Worm (Caenorhabditis elegans) whole organism, L4 larva: ENCODE results near the gene T25D10.1.

Source experiments
- D1046.2 ChIP-seq: fragments of 200-800 bp; sonication (Bioruptor generic); IDR thresholded peaks from 2 replicates; pipeline ENCODE4 v1.3.6; 2022; ENCODE audit warnings: missing genetic modification characterization, missing compliant biosample characterization
- Y48G9A.11 ChIP-seq: fragments of 200-800 bp; sonication (Bioruptor generic); IDR thresholded peaks from 2 replicates; pipeline ENCODE4 v1.3.6; 2022; ENCODE audit warnings: missing genetic modification reagents, missing genetic modification characterization, missing compliant biosample characterization
- Y75B8A.6 ChIP-seq: fragments of 200-800 bp; sonication (Bioruptor generic); IDR thresholded peaks from 2 replicates; pipeline ENCODE4 v1.3.6; 2022; ENCODE audit warnings: missing genetic modification reagents, missing genetic modification characterization, missing compliant biosample characterization
- arid-1 ChIP-seq: fragments of 200-800 bp; sonication (Bioruptor generic); conservative IDR thresholded peaks from 2 replicates; pipeline ENCODE4 v1.3.6; 2022; ENCODE audit warnings: missing genetic modification reagents, missing genetic modification characterization, missing compliant biosample characterization
- ceh-28 ChIP-seq: fragments of 150-350 bp; optimal IDR thresholded peaks from 2 replicates; lab custom pipeline; 2014; ENCODE audit warnings: missing biosample characterization, missing genetic modification reagents, missing genetic modification characterization
- ceh-44 ChIP-seq: fragments of 200-800 bp; sonication (Bioruptor generic); IDR thresholded peaks from 2 replicates; pipeline ENCODE4 v1.3.6; 2022; ENCODE audit warnings: missing genetic modification reagents, missing genetic modification characterization, missing compliant biosample characterization
- ceh-62 ChIP-seq: sonication (generic microtip); optimal IDR thresholded peaks from 2 replicates; lab custom pipeline; 2017; ENCODE audit warnings: missing biosample characterization, missing genetic modification characterization
- daf-16 ChIP-seq, 3 experiments: sonication (generic microtip); optimal IDR thresholded peaks; 2 replicates each; lab custom pipeline; 2016 to 2017; ENCODE audit warnings: missing genetic modification characterization in 3 of 3, missing genetic modification reagents in 3 of 3, mild to moderate bottlenecking in 2 of 3, missing compliant biosample characterization in 2 of 3, missing biosample characterization in 1 of 3, moderate library complexity in 1 of 3
- egl-27 ChIP-seq: sonication (generic microtip); optimal IDR thresholded peaks from 3 replicates; lab custom pipeline; 2017; ENCODE audit warnings: missing biosample characterization, missing genetic modification reagents, missing genetic modification characterization
- egl-43 ChIP-seq: fragments of 200-800 bp; sonication (Bioruptor generic); IDR thresholded peaks from 2 replicates; pipeline ENCODE4 v1.3.6; 2022; ENCODE audit warnings: missing genetic modification reagents, missing genetic modification characterization, missing compliant biosample characterization
- hif-1 ChIP-seq, 2 experiments: sonication (generic microtip); optimal IDR thresholded peaks; 2 replicates each; lab custom pipeline; 2016 to 2017; ENCODE audit warnings: missing compliant biosample characterization in 2 of 2, missing genetic modification characterization in 2 of 2, missing genetic modification reagents in 2 of 2, missing genotype in 2 of 2, mild to moderate bottlenecking in 1 of 2
- hlh-11 ChIP-seq: fragments of 200-800 bp; sonication (Bioruptor generic); optimal IDR thresholded peaks from 2 replicates; lab custom pipeline; 2018; ENCODE audit warnings: mild to moderate bottlenecking, missing genetic modification characterization, missing compliant biosample characterization
- hlh-30 ChIP-seq: sonication (generic microtip); optimal IDR thresholded peaks from 2 replicates; lab custom pipeline; 2017; ENCODE audit warnings: antibody characterized with exemption, mild to moderate bottlenecking, missing genetic modification characterization, missing compliant biosample characterization; ENCODE audit not compliant: insufficient read depth
- hmg-1.1 ChIP-seq: fragments of 200-800 bp; sonication (Bioruptor generic); IDR thresholded peaks from 2 replicates; pipeline ENCODE4 v1.3.6; 2022; ENCODE audit warnings: missing genetic modification reagents, missing genetic modification characterization, missing compliant biosample characterization
- lin-38 ChIP-seq: fragments of 200-800 bp; sonication (Bioruptor generic); IDR thresholded peaks from 2 replicates; pipeline ENCODE4 v1.3.6; 2022; ENCODE audit warnings: missing genetic modification reagents, missing genetic modification characterization, missing compliant biosample characterization
- madf-5 ChIP-seq, 2 experiments: fragments of 200-800 bp; sonication (Bioruptor generic); IDR thresholded peaks; 2 replicates each; pipeline ENCODE4 v1.3.6; 2022; ENCODE audit warnings: missing compliant biosample characterization in 2 of 2, missing genetic modification characterization in 2 of 2
- mdt-29 ChIP-seq: fragments of 200-800 bp; sonication (Bioruptor generic); IDR thresholded peaks from 2 replicates; pipeline ENCODE4 v1.3.6; 2022; ENCODE audit warnings: missing genetic modification reagents, missing genetic modification characterization, missing compliant biosample characterization
- mes-2 ChIP-seq: sonication (generic microtip); optimal IDR thresholded peaks from 2 replicates; lab custom pipeline; 2016; ENCODE audit warnings: missing genotype, mild to moderate bottlenecking, missing genetic modification characterization, missing compliant biosample characterization; ENCODE audit not compliant: poor library complexity, severe bottlenecking
- mxl-3 ChIP-seq: fragments of 200-800 bp; sonication (Bioruptor generic); optimal IDR thresholded peaks from 2 replicates; lab custom pipeline; 2018; ENCODE audit warnings: mild to moderate bottlenecking, missing genetic modification characterization, missing compliant biosample characterization
- nhr-102 ChIP-seq: sonication (generic microtip); optimal IDR thresholded peaks from 2 replicates; lab custom pipeline; 2016; ENCODE audit warnings: mild to moderate bottlenecking, missing genetic modification characterization, moderate library complexity, missing compliant biosample characterization
- nhr-48 ChIP-seq: sonication (generic microtip); optimal IDR thresholded peaks from 2 replicates; lab custom pipeline; 2016; ENCODE audit warnings: mild to moderate bottlenecking, missing genetic modification characterization, missing compliant biosample characterization
- nhr-77 ChIP-seq: fragments of 150-350 bp; optimal IDR thresholded peaks from 2 replicates; lab custom pipeline; 2014; ENCODE audit warnings: missing biosample characterization, missing genetic modification characterization
- pha-4 ChIP-seq, 2 experiments: fragments of 150-350 bp in 1 of 2; fragments of 200-800 bp in 1 of 2; sonication (Bioruptor generic) in 1 of 2; IDR thresholded peaks in 1 of 2; optimal IDR thresholded peaks in 1 of 2; 2 replicates each; pipeline versions ENCODE4 v1.3.6 to Lab custom; 2014 to 2022; ENCODE audit warnings: missing genetic modification characterization in 2 of 2, missing genetic modification reagents in 2 of 2, missing biosample characterization in 1 of 2, missing compliant biosample characterization in 1 of 2
- php-3 ChIP-seq: fragments of 200-800 bp; sonication (Bioruptor generic); IDR thresholded peaks from 2 replicates; pipeline ENCODE4 v1.3.6; 2022; ENCODE audit warnings: missing genetic modification reagents, missing genetic modification characterization, missing compliant biosample characterization
- pqm-1 ChIP-seq: sonication (generic microtip); optimal IDR thresholded peaks from 2 replicates; lab custom pipeline; 2017; ENCODE audit warnings: missing biosample characterization, missing genetic modification characterization
- saeg-2 ChIP-seq: fragments of 200-800 bp; sonication (Bioruptor generic); IDR thresholded peaks from 2 replicates; pipeline ENCODE4 v1.3.6; 2022; ENCODE audit warnings: missing genetic modification reagents, missing genetic modification characterization, missing compliant biosample characterization
- set-16 ChIP-seq: fragments of 200-800 bp; sonication (Bioruptor generic); IDR thresholded peaks from 2 replicates; pipeline ENCODE4 v1.3.6; 2022; ENCODE audit warnings: missing genetic modification reagents, missing genetic modification characterization, missing compliant biosample characterization
- snpc-1.2 ChIP-seq: fragments of 200-800 bp; sonication (Bioruptor generic); IDR thresholded peaks from 2 replicates; pipeline ENCODE4 v1.3.6; 2022; ENCODE audit warnings: missing genetic modification reagents, missing genetic modification characterization, missing compliant biosample characterization
- unc-39 ChIP-seq: sonication (generic microtip); optimal IDR thresholded peaks from 2 replicates; lab custom pipeline; 2017; ENCODE audit warnings: missing biosample characterization, missing genetic modification characterization
- unc-62 ChIP-seq, 3 experiments: fragments of 150-350 bp in 1 of 3; sonication (generic microtip); optimal IDR thresholded peaks in 2 of 3; peaks in 1 of 3; 1 replicate in 1 of 3; 2 replicates in 2 of 3; lab custom pipeline; 2014 to 2017; ENCODE audit warnings: missing biosample characterization in 3 of 3, missing genetic modification characterization in 3 of 3, missing genetic modification reagents in 3 of 3, missing genotype in 1 of 3
- vab-7 ChIP-seq: fragments of 200-800 bp; sonication (Bioruptor generic); IDR thresholded peaks from 2 replicates; pipeline ENCODE4 v1.3.6; 2022; ENCODE audit warnings: missing genetic modification reagents, missing genetic modification characterization, missing compliant biosample characterization
- zag-1 ChIP-seq: fragments of 150-350 bp; optimal IDR thresholded peaks from 2 replicates; lab custom pipeline; 2014; ENCODE audit warnings: missing biosample characterization, missing genetic modification characterization
- zfp-2 ChIP-seq: sonication (generic microtip); optimal IDR thresholded peaks from 2 replicates; lab custom pipeline; 2016; ENCODE audit warnings: mild to moderate bottlenecking, missing genetic modification characterization, missing compliant biosample characterization
- zfp-3 ChIP-seq: fragments of 200-800 bp; sonication (Bioruptor generic); conservative IDR thresholded peaks from 2 replicates; pipeline ENCODE4 v1.3.6; 2022; ENCODE audit warnings: missing genetic modification reagents, missing genetic modification characterization, missing compliant biosample characterization
- zip-11 ChIP-seq: fragments of 200-800 bp; sonication (Bioruptor generic); IDR thresholded peaks from 2 replicates; pipeline ENCODE4 v1.3.6; 2022; ENCODE audit warnings: missing genetic modification characterization, missing compliant biosample characterization
- ztf-11 ChIP-seq: fragments of 150-350 bp; optimal IDR thresholded peaks from 2 replicates; lab custom pipeline; 2014; ENCODE audit warnings: missing biosample characterization, missing genetic modification characterization

T25D10.1 gene

ce11 chrII:6401649-6402048 is 1.6 kb upstream of the T25D10.1 start, which contains the start of gene btb-2:
Gene btb-2, plus strand, starts transcription at chrII:6401949.
- TF ChIP-seq snpc-1.2 (GFP tag; lab: Robert Waterston, UW), result no peak
- no peak for TF ChIP-seq php-3 (GFP tag; lab: Robert Waterston, UW)
- TF ChIP-seq lin-38 (GFP tag; lab: Robert Waterston, UW), result no peak
- no peak for TF ChIP-seq madf-5 (GFP tag; IDR thresholded peaks at IDR 0.05; lab: Robert Waterston, UW)
- no peak for TF ChIP-seq ceh-28
- TF ChIP-seq arid-1 (GFP tag; lab: Robert Waterston, UW), result no peak
- no peak for TF ChIP-seq mxl-3 (GFP tag; lab: Kevin White, UChicago)
- TF ChIP-seq hif-1 (tag; optimal IDR thresholded peaks at IDR 0.05; lab: Kevin White, UChicago), result no peak
- TF ChIP-seq hlh-11 (tag; lab: Kevin White, UChicago), result no peak
- no peak for TF ChIP-seq vab-7
- TF ChIP-seq D1046.2 (GFP tag; lab: Robert Waterston, UW), result no peak
- no peak for TF ChIP-seq ceh-44 (GFP tag; lab: Robert Waterston, UW)
- no peak for TF ChIP-seq ztf-11 (tag; lab: Kevin White, UChicago)
- TF ChIP-seq unc-39 (tag; lab: Kevin White, UChicago), result no peak
- no peak for TF ChIP-seq pqm-1 (tag; lab: Kevin White, UChicago)
- no peak for TF ChIP-seq egl-27 (tag; lab: Kevin White, UChicago)
- no peak for TF ChIP-seq Y75B8A.6 (GFP tag; lab: Robert Waterston, UW)

DNA sequence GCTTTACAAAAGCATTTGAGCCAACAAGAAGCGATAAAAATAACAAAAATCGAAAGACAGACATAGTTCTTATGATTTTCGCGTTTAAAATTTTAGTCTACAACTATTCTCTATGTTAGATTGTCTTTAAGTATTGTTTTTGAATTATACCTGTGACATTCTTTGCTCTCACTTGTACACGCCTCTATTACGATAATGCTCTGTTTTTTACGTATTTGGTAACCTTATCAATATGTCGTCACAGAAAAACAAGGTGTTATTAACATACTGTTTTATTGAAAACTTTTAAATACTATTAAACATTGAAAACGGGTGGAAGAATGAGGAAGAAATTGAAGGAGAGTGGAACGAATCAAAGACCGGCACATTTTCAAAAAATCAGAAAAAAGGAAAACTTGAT is 4.1 kb downstream of the T25D10.1 start, which contains the start of gene spp-11:
Gene spp-11, minus strand, starts transcription at position 101 of the 400 bp plus-strand sequence.
- no peak for TF ChIP-seq daf-16 (GFP tag; optimal IDR thresholded peaks at IDR 0.05; lab: Kevin White, UChicago)
- peak; percentile 43 for TF ChIP-seq daf-16 (tag; optimal IDR thresholded peaks at IDR 0.05; lab: Kevin White, UChicago)
- no peak for TF ChIP-seq pha-4 (GFP tag; IDR thresholded peaks at IDR 0.05; lab: Robert Waterston, UW)
- no peak for TF ChIP-seq pha-4 (tag; optimal IDR thresholded peaks at IDR 0.05; lab: Kevin White, UChicago)

DNA sequence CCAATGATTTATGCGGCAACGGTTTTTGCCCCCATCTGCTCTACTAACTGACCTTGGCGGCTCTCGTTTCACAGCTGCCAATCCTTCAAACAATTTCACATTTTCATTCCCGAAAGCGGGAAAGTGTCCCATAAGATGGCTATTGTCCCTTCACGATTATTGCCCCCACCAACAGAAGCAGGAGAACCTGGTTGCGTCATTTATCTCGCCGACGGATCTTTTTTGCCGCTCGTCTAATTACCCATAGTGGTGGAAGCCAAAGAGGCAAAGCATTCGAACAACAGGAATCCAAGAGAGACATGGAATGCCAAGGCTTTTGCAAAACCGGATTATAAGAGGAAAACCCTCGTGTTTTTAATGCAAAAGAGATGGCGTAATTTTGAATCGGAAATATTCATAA is 5.9 kb downstream of the T25D10.1 start:
- TF ChIP-seq Y48G9A.11 (GFP tag; lab: Robert Waterston, UW), result no peak
- no peak for TF ChIP-seq saeg-2 (GFP tag; lab: Robert Waterston, UW)
- no peak for TF ChIP-seq zip-11 (GFP tag; lab: Robert Waterston, UW)
- TF ChIP-seq mdt-29, result no peak
- TF ChIP-seq nhr-77 (tag; lab: Kevin White, UChicago), result no peak
- no peak for TF ChIP-seq zag-1 (tag; lab: Kevin White, UChicago)
- no peak for TF ChIP-seq zfp-2
- TF ChIP-seq mes-2 (tag; lab: Kevin White, UChicago), result no peak
- TF ChIP-seq hlh-30 (tag; lab: Kevin White, UChicago), result no peak
- TF ChIP-seq set-16 (GFP tag; lab: Robert Waterston, UW), result no peak
- no peak for TF ChIP-seq hmg-1.1 (GFP tag; lab: Robert Waterston, UW)
- TF ChIP-seq ceh-62 (tag; lab: Kevin White, UChicago), result no peak
- no peak for TF ChIP-seq nhr-102 (tag; lab: Kevin White, UChicago)
- TF ChIP-seq nhr-48, result no peak
- no peak for TF ChIP-seq egl-43 (GFP tag; lab: Robert Waterston, UW)
- TF ChIP-seq, all 104 proteins: peak for 0

DNA sequence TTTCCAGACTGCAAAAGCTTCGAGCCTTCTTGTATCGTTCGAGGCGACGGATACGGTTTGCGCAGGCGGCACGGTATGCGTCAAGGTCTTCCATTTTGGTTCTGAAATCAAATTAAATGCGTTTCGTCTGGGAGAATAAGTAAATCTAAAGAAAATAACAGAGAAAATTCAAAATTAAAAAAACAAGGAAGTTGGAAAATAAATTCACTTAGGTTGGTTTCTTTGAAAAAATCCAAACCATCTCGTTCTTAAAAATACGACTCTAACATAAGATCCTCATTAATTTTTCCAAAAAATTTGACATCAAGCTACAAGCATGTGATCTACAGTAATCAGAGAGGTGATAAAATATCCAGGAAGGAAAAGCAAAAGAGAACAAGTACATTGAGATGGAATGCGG is 7.0 kb downstream of the T25D10.1 start, which contains the start of gene T25D10.4:
Gene T25D10.4, minus strand, starts transcription at position 101 of the 400 bp plus-strand sequence.
- no peak for TF ChIP-seq zfp-3 (GFP tag; lab: Robert Waterston, UW)
- TF ChIP-seq unc-62 (GFP tag; optimal IDR thresholded peaks at IDR 0.05 in 1 of 2; lab: Kevin White, UChicago), result peak in 1 of 2 experiments; percentile 31
- no peak for TF ChIP-seq unc-62 (tag; optimal IDR thresholded peaks at IDR 0.05; lab: Kevin White, UChicago)
